Fruit fly (Drosophila melanogaster) whole organism, embryonic: Measurements from ENCODE around the gene CG4593.
A peak's percentile ranks its signal among the peaks of the same experiment; 100 is the strongest.

Experiments used
- Abd-B ChIP-seq: fragments of 200-800 bp; sonication (Bioruptor generic); optimal IDR thresholded peaks from 2 replicates; lab custom pipeline; 2018; ENCODE audit warnings: missing biosample characterization, mild to moderate bottlenecking, missing genetic modification characterization, moderate library complexity
- Awh ChIP-seq: fragments of 200-800 bp; sonication (Bioruptor generic); IDR thresholded peaks from 2 replicates; pipeline ENCODE4, ENCODE4 v1.3.6; 2022; ENCODE audit warnings: missing biosample characterization, missing genetic modification characterization
- Blimp-1 ChIP-seq: fragments of 200-800 bp; sonication (Bioruptor generic); optimal IDR thresholded peaks from 3 replicates; lab custom pipeline; 2018; ENCODE audit warnings: missing biosample characterization, missing genetic modification characterization, mild to moderate bottlenecking, moderate library complexity, missing genetic modification reagents
- CG10431 ChIP-seq: fragments of 200-800 bp; sonication (Bioruptor generic); optimal IDR thresholded peaks from 3 replicates; lab custom pipeline; 2018; ENCODE audit warnings: missing biosample characterization, mild to moderate bottlenecking, missing genetic modification characterization
- CG11085 ChIP-seq: fragments of 200-800 bp; sonication (Bioruptor generic); IDR thresholded peaks from 2 replicates; pipeline ENCODE4 v1.3.6; 2022; ENCODE audit warnings: missing biosample characterization, missing genetic modification characterization
- CG12104 ChIP-seq: fragments of 200-800 bp; sonication (Bioruptor generic); optimal IDR thresholded peaks from 3 replicates; lab custom pipeline; 2016; ENCODE audit warnings: missing biosample characterization, missing genetic modification characterization
- CG14667 ChIP-seq: fragments of 200-800 bp; sonication (Bioruptor generic); IDR thresholded peaks from 2 replicates; pipeline ENCODE4 v1.3.6; 2022; ENCODE audit warnings: missing biosample characterization, missing genetic modification characterization
- CG14860 ChIP-seq: fragments of 200-800 bp; sonication (Bioruptor generic); IDR thresholded peaks from 3 replicates; pipeline ENCODE4 v1.3.6; 2022; ENCODE audit warnings: missing biosample characterization, missing genetic modification characterization; ENCODE audit not compliant: partially characterized antibody
- CG2199 ChIP-seq: fragments of 200-800 bp; sonication (Bioruptor generic); IDR thresholded peaks from 3 replicates; pipeline ENCODE4 v1.3.6; 2022; ENCODE audit warnings: missing biosample characterization, missing genetic modification characterization
- CG30020 ChIP-seq: fragments of 200-800 bp; optimal IDR thresholded peaks from 2 replicates; lab custom pipeline; 2019; ENCODE audit warnings: missing biosample characterization, mild to moderate bottlenecking, missing genetic modification characterization, moderate library complexity
- CG31365 ChIP-seq: fragments of 200-800 bp; sonication (Bioruptor generic); optimal IDR thresholded peaks from 2 replicates; lab custom pipeline; 2018; ENCODE audit warnings: missing biosample characterization, mild to moderate bottlenecking, missing genetic modification characterization
- CG31388 ChIP-seq: fragments of 200-800 bp; sonication (Bioruptor generic); optimal IDR thresholded peaks from 2 replicates; lab custom pipeline; 2016; ENCODE audit warnings: missing biosample characterization, missing genetic modification characterization
- CG7963 ChIP-seq: fragments of 200-800 bp; sonication (Bioruptor generic); IDR thresholded peaks from 3 replicates; pipeline ENCODE4 v1.3.6; 2022; ENCODE audit warnings: missing biosample characterization, missing genetic modification characterization; ENCODE audit not compliant: partially characterized antibody
- Deaf1 ChIP-seq: fragments of 200-800 bp; optimal IDR thresholded peaks from 3 replicates; lab custom pipeline; 2019; ENCODE audit warnings: missing biosample characterization, mild to moderate bottlenecking, missing genetic modification characterization, moderate library complexity
- Dek ChIP-seq: fragments of 200-800 bp; sonication (Bioruptor generic); optimal IDR thresholded peaks from 3 replicates; lab custom pipeline; 2019; ENCODE audit warnings: missing biosample characterization, mild to moderate bottlenecking, missing genetic modification characterization, moderate library complexity
- Doc3 ChIP-seq: fragments of 200-800 bp; sonication (Bioruptor generic); IDR thresholded peaks from 3 replicates; pipeline ENCODE4 v1.3.6; 2022; ENCODE audit warnings: missing biosample characterization, missing genetic modification characterization; ENCODE audit not compliant: partially characterized antibody
- E2f1 ChIP-seq: fragments of 200-800 bp; sonication (Bioruptor generic); IDR thresholded peaks from 2 replicates; pipeline ENCODE4 v1.3.6; 2022; ENCODE audit warnings: missing biosample characterization, missing genetic modification characterization
- ERR ChIP-seq: fragments of 200-800 bp; sonication (Bioruptor generic); optimal IDR thresholded peaks from 2 replicates; lab custom pipeline; 2016; ENCODE audit warnings: missing biosample characterization, missing genetic modification characterization
- HmgD ChIP-seq: fragments of 200-800 bp; sonication (Bioruptor generic); optimal IDR thresholded peaks from 3 replicates; lab custom pipeline; 2016; ENCODE audit warnings: missing biosample characterization, missing genetic modification characterization
- Hr78 ChIP-seq, 2 experiments: fragments of 200-800 bp in 1 of 2; fragments of >200 bp in 1 of 2; sonication (Bioruptor generic) in 1 of 2; optimal IDR thresholded peaks; 2 replicates each; lab custom pipeline; 2017 to 2019; ENCODE audit warnings: missing biosample characterization in 2 of 2, missing genetic modification characterization in 2 of 2, mild to moderate bottlenecking in 1 of 2, moderate library complexity in 1 of 2
- Med ChIP-seq: fragments of 200-800 bp; sonication (Bioruptor generic); peaks from one replicate; lab custom pipeline; 2016; ENCODE audit warnings: missing biosample characterization, missing genetic modification characterization, mild to moderate bottlenecking, inconsistent platforms, moderate library complexity
- Ravus ChIP-seq: fragments of 200-800 bp; sonication (Bioruptor generic); IDR thresholded peaks from 2 replicates; pipeline ENCODE4 v1.3.6; 2022; ENCODE audit warnings: missing biosample characterization, missing genetic modification characterization
- abd-A ChIP-seq: fragments of 200-800 bp; sonication (Bioruptor generic); optimal IDR thresholded peaks from 3 replicates; lab custom pipeline; 2019; ENCODE audit warnings: missing biosample characterization, mild to moderate bottlenecking, missing genetic modification characterization, moderate library complexity
- ase ChIP-seq: fragments of 200-800 bp; sonication (Bioruptor generic); IDR thresholded peaks from 3 replicates; pipeline ENCODE4 v1.3.6; 2022; ENCODE audit warnings: missing biosample characterization, missing genetic modification characterization
- bsh ChIP-seq, 2 experiments: fragments of 200-800 bp; sonication (Bioruptor generic); optimal IDR thresholded peaks; 2 replicates each; lab custom pipeline; 2017 to 2018; ENCODE audit warnings: mild to moderate bottlenecking in 2 of 2, missing biosample characterization in 2 of 2, missing genetic modification characterization in 2 of 2, moderate library complexity in 1 of 2
- cato ChIP-seq: fragments of 200-800 bp; sonication (Bioruptor generic); optimal IDR thresholded peaks from 2 replicates; lab custom pipeline; 2016; ENCODE audit warnings: missing biosample characterization, missing genetic modification characterization, borderline replicate concordance
- cg ChIP-seq: fragments of 200-800 bp; sonication (Bioruptor generic); optimal IDR thresholded peaks from 3 replicates; lab custom pipeline; 2019; ENCODE audit warnings: missing biosample characterization, mild to moderate bottlenecking, missing genetic modification characterization, moderate library complexity
- chinmo ChIP-seq: fragments of 200-800 bp; sonication (Bioruptor generic); IDR thresholded peaks from 4 replicates; pipeline ENCODE4 v1.3.6; 2022; ENCODE audit warnings: missing biosample characterization, missing genetic modification characterization; ENCODE audit not compliant: partially characterized antibody
- ci ChIP-seq: fragments of 200-800 bp; sonication (Bioruptor generic); IDR thresholded peaks from 3 replicates; pipeline ENCODE4 v1.3.6; 2022; ENCODE audit warnings: missing biosample characterization, missing genetic modification characterization
- dati ChIP-seq: fragments of 200-800 bp; sonication (Bioruptor generic); IDR thresholded peaks from 2 replicates; pipeline ENCODE4 v1.3.6; 2022; ENCODE audit warnings: missing biosample characterization, missing genetic modification characterization
- eyg ChIP-seq: fragments of 200-800 bp; sonication (Bioruptor generic); optimal IDR thresholded peaks from 3 replicates; lab custom pipeline; 2016; ENCODE audit warnings: missing biosample characterization, missing genetic modification characterization
- fd96Cb ChIP-seq: fragments of 200-800 bp; sonication (Bioruptor generic); optimal IDR thresholded peaks from 2 replicates; lab custom pipeline; 2018; ENCODE audit warnings: missing biosample characterization, mild to moderate bottlenecking, missing genetic modification characterization, moderate library complexity
- ken ChIP-seq: fragments of 200-800 bp; sonication (Bioruptor generic); IDR thresholded peaks from 3 replicates; pipeline ENCODE4 v1.3.6; 2022; ENCODE audit warnings: missing biosample characterization, missing genetic modification characterization
- klu ChIP-seq: fragments of 200-800 bp; sonication (Bioruptor generic); IDR thresholded peaks from 2 replicates; pipeline ENCODE4 v1.3.6; 2022; ENCODE audit warnings: missing biosample characterization, missing genetic modification characterization
- mirr ChIP-seq: fragments of 200-800 bp; sonication (Bioruptor generic); optimal IDR thresholded peaks from 3 replicates; lab custom pipeline; 2018; ENCODE audit warnings: missing biosample characterization, mild to moderate bottlenecking, missing genetic modification characterization
- oc ChIP-seq: fragments of 200-800 bp; sonication (Bioruptor generic); optimal IDR thresholded peaks from 2 replicates; lab custom pipeline; 2018; ENCODE audit warnings: missing biosample characterization, mild to moderate bottlenecking, missing genetic modification characterization, moderate library complexity
- org-1 ChIP-seq: fragments of 200-800 bp; sonication (Bioruptor generic); optimal IDR thresholded peaks from 2 replicates; lab custom pipeline; 2017; ENCODE audit warnings: missing biosample characterization, missing genetic modification characterization
- prd ChIP-seq, 3 experiments: fragments of >200 bp in 2 of 3; fragments of 200-800 bp in 1 of 3; sonication (Bioruptor generic) in 1 of 3; optimal IDR thresholded peaks in 2 of 3; IDR thresholded peaks in 1 of 3; 2 replicates in 2 of 3; 3 replicates in 1 of 3; pipeline versions ENCODE4 v1.3.6 to Lab custom; 2017 to 2022; ENCODE audit warnings: missing biosample characterization in 1 of 3, missing genetic modification characterization in 1 of 3
- repo ChIP-seq: fragments of 200-800 bp; sonication (Bioruptor generic); optimal IDR thresholded peaks from 2 replicates; lab custom pipeline; 2016; ENCODE audit warnings: missing biosample characterization, missing genetic modification characterization
- sd ChIP-seq: fragments of 200-800 bp; sonication (Bioruptor generic); optimal IDR thresholded peaks from 3 replicates; lab custom pipeline; 2018; ENCODE audit warnings: missing biosample characterization, mild to moderate bottlenecking, missing genetic modification characterization, moderate library complexity
- sqz ChIP-seq: fragments of 200-800 bp; sonication (Bioruptor generic); optimal IDR thresholded peaks from 3 replicates; lab custom pipeline; 2018; ENCODE audit warnings: missing biosample characterization, mild to moderate bottlenecking, missing genetic modification characterization
- sug ChIP-seq: fragments of 200-800 bp; optimal IDR thresholded peaks from 2 replicates; lab custom pipeline; 2019; ENCODE audit warnings: missing biosample characterization, mild to moderate bottlenecking, missing genetic modification characterization, moderate library complexity
- twi ChIP-seq: fragments of 200-800 bp; optimal IDR thresholded peaks from 2 replicates; lab custom pipeline; 2019; ENCODE audit warnings: missing biosample characterization, mild to moderate bottlenecking, missing genetic modification characterization, moderate library complexity

The CG4593 gene

DNA sequence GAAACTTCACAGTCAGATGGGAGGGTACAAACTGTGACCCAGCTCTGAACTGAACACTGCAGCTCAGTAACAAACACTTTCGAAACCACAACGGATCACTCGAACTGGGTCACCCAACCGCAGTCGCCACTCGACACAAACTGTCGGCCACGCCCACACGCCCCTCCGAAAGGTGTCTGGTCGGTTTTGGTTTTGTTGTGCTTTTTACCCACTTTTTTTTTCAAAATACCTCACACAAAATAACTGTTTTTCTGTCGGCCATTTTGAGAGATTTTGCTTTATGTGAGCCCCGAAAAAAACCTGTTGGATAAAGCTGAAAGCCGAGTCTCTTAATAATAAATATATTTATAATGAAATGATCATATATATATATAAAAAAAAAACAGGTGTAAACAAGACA is 22.4 kb upstream of the CG4593 start, which contains the start of gene ogre (continued):
- TF ChIP-seq abd-A (peak; percentile 23), CG30020 (no peak), klu (GFP tag; lab: Robert Waterston, UW) (no peak), Awh (GFP tag; lab: Robert Waterston, UW) (peak; percentile 43; the same call in 1 of the 2 replicates), prd (optimal IDR thresholded peaks at IDR 0.05; lab: Kevin White, UChicago) (no peak), prd (GFP tag; IDR thresholded peaks at IDR 0.05; lab: Robert Waterston, UW) (no peak), CG2199 (GFP tag; lab: Robert Waterston, UW) (no peak), org-1 (GFP tag; lab: Kevin White, UChicago) (no peak), CG31388 (GFP tag; lab: Kevin White, UChicago) (no peak), ase (GFP tag; lab: Robert Waterston, UW) (no peak), CG14860 (GFP tag; lab: Robert Waterston, UW) (no peak), repo (GFP tag; lab: Kevin White, UChicago) (no peak), Blimp-1 (GFP tag; lab: Kevin White, UChicago) (peak; percentile 34), ci (no peak), Doc3 (no peak), Hr78 (GFP tag; optimal IDR thresholded peaks at IDR 0.05; lab: Kevin White, UChicago) (peak in 1 of 2 experiments; percentile 19), Ravus (no peak), Dek (no peak), Abd-B (GFP tag; lab: Kevin White, UChicago) (no peak), twi (tag; lab: Kevin White, UChicago) (no peak), CG14667 (GFP tag; lab: Robert Waterston, UW) (no peak), cg (GFP tag; lab: Kevin White, UChicago) (no peak), CG11085 (no peak), eyg (no peak), mirr (no peak), ken (no peak), sd (tag; lab: Kevin White, UChicago) (peak; percentile 43), HmgD (GFP tag; lab: Kevin White, UChicago) (no peak), bsh (GFP tag; optimal IDR thresholded peaks at IDR 0.05; lab: Kevin White, UChicago) (no peak), sqz (peak; percentile 71), ERR (GFP tag; lab: Kevin White, UChicago) (no peak), fd96Cb (tag; lab: Kevin White, UChicago) (no peak), CG7963 (GFP tag; lab: Robert Waterston, UW) (no peak), CG10431 (GFP tag; lab: Kevin White, UChicago) (no peak), cato (GFP tag; lab: Kevin White, UChicago) (no peak), CG31365 (no peak), dati (GFP tag; lab: Robert Waterston, UW) (no peak), E2f1 (GFP tag; lab: Robert Waterston, UW) (no peak), CG12104 (GFP tag; lab: Kevin White, UChicago) (no peak), oc (tag; lab: Kevin White, UChicago) (peak; percentile 33)

dm6 chrX:6993350-6993749 is 20.3 kb upstream of the CG4593 start, which contains the start of gene Inx7:
Gene Inx7, minus strand, starts transcription at chrX:6993612.
- TF ChIP-seq Med (GFP tag; lab: Kevin White, UChicago) (no peak), chinmo (0 out of 4 replicates have a peak, but pooled peaks have one; percentile 29), Deaf1 (tag; lab: Kevin White, UChicago) (peak; percentile 92), sug (peak; percentile 10), Awh (GFP tag; lab: Robert Waterston, UW) (no peak)
- TF ChIP-seq, all 482 proteins: peak for 3
